Fruit fly (Drosophila melanogaster) whole organism, adult: ENCODE results near the gene CG15629.

ENCODE experiments used
- CG12768 ChIP-seq: fragments of 200-800 bp; sonication (Bioruptor generic); optimal IDR thresholded peaks from 2 replicates; lab custom pipeline; 2017; ENCODE audit warnings: missing biosample characterization, missing genetic modification characterization, mild to moderate bottlenecking, moderate library complexity, missing genetic modification reagents
- CG14711 ChIP-seq: fragments of 200-800 bp; sonication (Bioruptor generic); optimal IDR thresholded peaks from 2 replicates; lab custom pipeline; 2018; ENCODE audit warnings: missing biosample characterization, mild to moderate bottlenecking, missing genetic modification characterization, moderate library complexity
- CG1620 ChIP-seq: fragments of 200-800 bp; sonication (Bioruptor generic); optimal IDR thresholded peaks from 2 replicates; lab custom pipeline; 2016; ENCODE audit warnings: missing biosample characterization, missing genetic modification characterization
- CG5204 ChIP-seq: fragments of 200-800 bp; sonication (Bioruptor generic); optimal IDR thresholded peaks from 2 replicates; lab custom pipeline; 2016; ENCODE audit warnings: missing biosample characterization, missing genetic modification characterization
- CG7045 ChIP-seq: fragments of 200-800 bp; sonication (Bioruptor generic); optimal IDR thresholded peaks from 2 replicates; lab custom pipeline; 2017; ENCODE audit warnings: missing biosample characterization, mild to moderate bottlenecking, missing genetic modification characterization
- CG7101 ChIP-seq: fragments of 200-800 bp; sonication (Bioruptor generic); optimal IDR thresholded peaks from 2 replicates; lab custom pipeline; 2018; ENCODE audit warnings: missing biosample characterization, mild to moderate bottlenecking, missing genetic modification characterization, moderate library complexity
- Hr96 ChIP-seq: fragments of 200-800 bp; sonication (Bioruptor generic); optimal IDR thresholded peaks from 2 replicates; lab custom pipeline; 2016; ENCODE audit warnings: missing biosample characterization, missing genetic modification characterization
- Mnt ChIP-seq: fragments of 200-800 bp; sonication (Bioruptor generic); optimal IDR thresholded peaks from 2 replicates; lab custom pipeline; 2016; ENCODE audit warnings: missing biosample characterization, mild to moderate bottlenecking, missing genetic modification characterization
- bab1 ChIP-seq: fragments of 200-800 bp; sonication (Bioruptor generic); optimal IDR thresholded peaks from 3 replicates; lab custom pipeline; 2019; ENCODE audit warnings: missing biosample characterization, mild to moderate bottlenecking, missing genetic modification characterization, moderate library complexity
- cic ChIP-seq: fragments of 200-800 bp; sonication (Bioruptor generic); optimal IDR thresholded peaks from 2 replicates; lab custom pipeline; 2017; ENCODE audit warnings: missing biosample characterization, mild to moderate bottlenecking, missing genetic modification characterization, moderate library complexity
- cnc ChIP-seq, 2 experiments: fragments of >200 bp; optimal IDR thresholded peaks; 2 replicates each; lab custom pipeline; 2017
- kay ChIP-seq: fragments of 200-800 bp; sonication (Bioruptor generic); peaks from one replicate; lab custom pipeline; 2016; ENCODE audit warnings: missing biosample characterization, missing genetic modification characterization, borderline replicate concordance
- ovo ChIP-seq: fragments of 200-800 bp; sonication (Bioruptor generic); optimal IDR thresholded peaks from 2 replicates; lab custom pipeline; 2016; ENCODE audit warnings: missing biosample characterization, missing genetic modification characterization
- toe ChIP-seq: fragments of 200-800 bp; sonication (Bioruptor generic); optimal IDR thresholded peaks from 2 replicates; lab custom pipeline; 2016; ENCODE audit warnings: missing biosample characterization, missing genetic modification characterization

dm6 chr2L:4852605-4853102, 39.8 kb downstream of the CG15629 start, which contains the start of gene smog:
- TF ChIP-seq toe (GFP tag; lab: Kevin White, UChicago) = no peak
- TF ChIP-seq CG7101 (tag; lab: Kevin White, UChicago) = no peak
- TF ChIP-seq CG12768 = no peak
- no peak for TF ChIP-seq bab1 (GFP tag; lab: Kevin White, UChicago)
- TF ChIP-seq CG5204 (GFP tag; lab: Kevin White, UChicago) = no peak
- TF ChIP-seq cic (GFP tag; lab: Kevin White, UChicago) = no peak
- TF ChIP-seq CG1620 = no peak
- no peak for TF ChIP-seq ovo (GFP tag; lab: Kevin White, UChicago)
- TF ChIP-seq Hr96 (GFP tag; lab: Kevin White, UChicago) = no peak
- TF ChIP-seq kay (GFP tag; lab: Kevin White, UChicago) = no peak
- no peak for TF ChIP-seq CG7045
- TF ChIP-seq cnc (optimal IDR thresholded peaks at IDR 0.05; lab: Kevin White, UChicago) = no peak
- no peak for TF ChIP-seq Mnt
- no peak for TF ChIP-seq CG14711
